Fruit fly (Drosophila melanogaster) whole organism, embryonic: ENCODE data around the gene heix.

Experiments used
- ATbp ChIP-seq: fragments of 200-800 bp; sonication (Bioruptor generic); optimal IDR thresholded peaks from 2 replicates; lab custom pipeline; 2017; ENCODE audit warnings: missing biosample characterization, mild to moderate bottlenecking, missing genetic modification characterization, missing genetic modification reagents
- Atf3 ChIP-seq: fragments of 200-800 bp; sonication (Bioruptor generic); optimal IDR thresholded peaks from 3 replicates; lab custom pipeline; 2016; ENCODE audit warnings: missing biosample characterization, missing genetic modification characterization
- Atf6 ChIP-seq: fragments of 200-800 bp; sonication (Bioruptor generic); IDR thresholded peaks from 2 replicates; pipeline ENCODE4 v1.3.6; 2022; ENCODE audit warnings: missing biosample characterization, missing genetic modification characterization
- CG10959 ChIP-seq: fragments of 200-800 bp; sonication (Bioruptor generic); IDR thresholded peaks from 2 replicates; pipeline ENCODE4 v1.3.6; 2022; ENCODE audit warnings: missing biosample characterization, missing genetic modification characterization
- CG11085 ChIP-seq: fragments of 200-800 bp; sonication (Bioruptor generic); IDR thresholded peaks from 2 replicates; pipeline ENCODE4 v1.3.6; 2022; ENCODE audit warnings: missing biosample characterization, missing genetic modification characterization
- CG12391 ChIP-seq: fragments of 200-800 bp; sonication (Bioruptor generic); optimal IDR thresholded peaks from 3 replicates; lab custom pipeline; 2018; ENCODE audit warnings: missing biosample characterization, mild to moderate bottlenecking, missing genetic modification characterization, moderate library complexity
- CG12744 ChIP-seq: fragments of 200-800 bp; sonication (Bioruptor generic); optimal IDR thresholded peaks from 2 replicates; lab custom pipeline; 2016; ENCODE audit warnings: missing biosample characterization, missing genetic modification characterization
- CG13296 ChIP-seq: fragments of 200-800 bp; sonication (Bioruptor generic); optimal IDR thresholded peaks from 3 replicates; lab custom pipeline; 2018; ENCODE audit warnings: missing biosample characterization, mild to moderate bottlenecking, missing genetic modification characterization
- CG14710 ChIP-seq: fragments of 200-800 bp; sonication (Bioruptor generic); optimal IDR thresholded peaks from 3 replicates; lab custom pipeline; 2019; ENCODE audit warnings: missing biosample characterization, mild to moderate bottlenecking, missing genetic modification characterization, moderate library complexity
- CG17359 ChIP-seq: fragments of 200-800 bp; sonication (Bioruptor generic); optimal IDR thresholded peaks from 3 replicates; lab custom pipeline; 2018; ENCODE audit warnings: missing biosample characterization, mild to moderate bottlenecking, missing genetic modification characterization, moderate library complexity
- CG4328 ChIP-seq: fragments of 200-800 bp; sonication (Bioruptor generic); optimal IDR thresholded peaks from 3 replicates; lab custom pipeline; 2017; ENCODE audit warnings: missing biosample characterization, missing genetic modification reagents, missing genetic modification characterization
- CG5953 ChIP-seq: fragments of 200-800 bp; sonication (Bioruptor generic); IDR thresholded peaks from 2 replicates; pipeline ENCODE4 v1.3.6; 2022; ENCODE audit warnings: missing biosample characterization, missing genetic modification characterization
- CG6272 ChIP-seq: fragments of 200-800 bp; sonication (Bioruptor generic); IDR thresholded peaks from 2 replicates; pipeline ENCODE4 v1.3.6; 2022; ENCODE audit warnings: missing biosample characterization, missing genetic modification characterization
- CG8281 ChIP-seq: fragments of 200-800 bp; sonication (Bioruptor generic); optimal IDR thresholded peaks from 2 replicates; lab custom pipeline; 2018; ENCODE audit warnings: missing biosample characterization, mild to moderate bottlenecking, missing genetic modification characterization, moderate library complexity
- CG9437 ChIP-seq: fragments of 200-800 bp; sonication (Bioruptor generic); optimal IDR thresholded peaks from 2 replicates; lab custom pipeline; 2018; ENCODE audit warnings: missing biosample characterization, mild to moderate bottlenecking, missing genetic modification characterization
- CG9609 ChIP-seq: fragments of 200-800 bp; sonication (Bioruptor generic); optimal IDR thresholded peaks from 3 replicates; lab custom pipeline; 2016; ENCODE audit warnings: missing biosample characterization, missing genetic modification characterization
- Chrac-16 ChIP-seq: fragments of 200-800 bp; sonication (Bioruptor generic); optimal IDR thresholded peaks from 3 replicates; lab custom pipeline; 2016; ENCODE audit warnings: missing biosample characterization, missing genetic modification characterization
- Dbx ChIP-seq: fragments of 200-800 bp; sonication (Bioruptor generic); IDR thresholded peaks from 3 replicates; pipeline ENCODE4 v1.3.6; 2022; ENCODE audit warnings: missing biosample characterization, missing genetic modification characterization
- ERR ChIP-seq: fragments of 200-800 bp; sonication (Bioruptor generic); optimal IDR thresholded peaks from 2 replicates; lab custom pipeline; 2016; ENCODE audit warnings: missing biosample characterization, missing genetic modification characterization
- Eip74EF ChIP-seq, 2 experiments: fragments of 200-800 bp in 1 of 2; fragments of >200 bp in 1 of 2; sonication (Bioruptor generic) in 1 of 2; optimal IDR thresholded peaks; 2 replicates each; lab custom pipeline; 2017 to 2019; ENCODE audit warnings: missing biosample characterization in 2 of 2, missing genetic modification characterization in 2 of 2, mild to moderate bottlenecking in 1 of 2, moderate library complexity in 1 of 2
- H2.0 ChIP-seq: fragments of 200-800 bp; sonication (Bioruptor generic); IDR thresholded peaks from 2 replicates; pipeline ENCODE4 v1.3.6; 2022; ENCODE audit warnings: missing biosample characterization, missing genetic modification characterization
- Kr ChIP-seq: fragments of 200-800 bp; sonication (Bioruptor generic); optimal IDR thresholded peaks from 2 replicates; lab custom pipeline; 2017; ENCODE audit warnings: missing biosample characterization, mild to moderate bottlenecking, missing genetic modification characterization
- Lim3 ChIP-seq: fragments of 200-800 bp; sonication (Bioruptor generic); IDR thresholded peaks from 2 replicates; pipeline ENCODE4 v1.3.6; 2022; ENCODE audit warnings: missing biosample characterization, missing genetic modification characterization
- MTF-1 ChIP-seq: fragments of 200-800 bp; sonication (Bioruptor generic); optimal IDR thresholded peaks from 2 replicates; lab custom pipeline; 2018; ENCODE audit warnings: missing biosample characterization, mild to moderate bottlenecking, missing genetic modification characterization, borderline replicate concordance
- Meics ChIP-seq: fragments of 200-800 bp; sonication (Bioruptor generic); optimal IDR thresholded peaks from 2 replicates; lab custom pipeline; 2017; ENCODE audit warnings: missing biosample characterization, mild to moderate bottlenecking, missing genetic modification characterization
- Ptx1 ChIP-seq: fragments of 200-800 bp; sonication (Bioruptor generic); IDR thresholded peaks from 2 replicates; pipeline ENCODE4 v1.3.6; 2022; ENCODE audit warnings: missing biosample characterization, missing genetic modification characterization
- Rfx ChIP-seq: fragments of 200-800 bp; sonication (Bioruptor generic); IDR thresholded peaks from 2 replicates; pipeline ENCODE4 v1.3.6; 2022; ENCODE audit warnings: missing biosample characterization, missing genetic modification characterization
- Side ChIP-seq: fragments of 200-800 bp; sonication (Bioruptor generic); optimal IDR thresholded peaks from 2 replicates; lab custom pipeline; 2016; ENCODE audit warnings: missing biosample characterization, missing genetic modification characterization
- al ChIP-seq: fragments of 200-800 bp; sonication (Bioruptor generic); IDR thresholded peaks from 2 replicates; pipeline ENCODE4 v1.3.6; 2022; ENCODE audit warnings: missing biosample characterization, missing genetic modification characterization
- az2 ChIP-seq: fragments of 200-800 bp; sonication (Bioruptor generic); optimal IDR thresholded peaks from 3 replicates; lab custom pipeline; 2016; ENCODE audit warnings: missing biosample characterization, missing genetic modification characterization
- crc ChIP-seq: fragments of 200-800 bp; sonication (Bioruptor generic); optimal IDR thresholded peaks from 2 replicates; lab custom pipeline; 2016; ENCODE audit warnings: missing biosample characterization, missing genetic modification characterization
- dimm ChIP-seq: fragments of 200-800 bp; sonication (Bioruptor generic); IDR thresholded peaks from 2 replicates; pipeline ENCODE4 v1.3.6; 2022; ENCODE audit warnings: missing biosample characterization, missing genetic modification characterization
- disco-r ChIP-seq: fragments of 200-800 bp; sonication (Bioruptor generic); optimal IDR thresholded peaks from 2 replicates; lab custom pipeline; 2016; ENCODE audit warnings: missing biosample characterization, missing genetic modification characterization
- dmrt99B ChIP-seq: fragments of 200-800 bp; sonication (Bioruptor generic); optimal IDR thresholded peaks from 2 replicates; lab custom pipeline; 2018; ENCODE audit warnings: missing biosample characterization, mild to moderate bottlenecking, missing genetic modification characterization, moderate library complexity
- exex ChIP-seq: fragments of 200-800 bp; sonication (Bioruptor generic); optimal IDR thresholded peaks from 4 replicates; lab custom pipeline; 2018; ENCODE audit warnings: missing biosample characterization, mild to moderate bottlenecking, missing genetic modification characterization, moderate library complexity
- fd3F ChIP-seq: fragments of 200-800 bp; sonication (Bioruptor generic); optimal IDR thresholded peaks from 2 replicates; lab custom pipeline; 2018; ENCODE audit warnings: missing biosample characterization, mild to moderate bottlenecking, missing genetic modification characterization, moderate library complexity
- gem ChIP-seq: fragments of 200-800 bp; sonication (Bioruptor generic); optimal IDR thresholded peaks from 2 replicates; lab custom pipeline; 2019; ENCODE audit warnings: missing biosample characterization, mild to moderate bottlenecking, missing genetic modification characterization, moderate library complexity
- gt ChIP-seq: fragments of 200-800 bp; sonication (Bioruptor generic); IDR thresholded peaks from 2 replicates; pipeline ENCODE4 v1.3.6; 2022; ENCODE audit warnings: missing biosample characterization, missing genetic modification characterization
- hth ChIP-seq: fragments of >200 bp; optimal IDR thresholded peaks from 2 replicates; lab custom pipeline; 2017; ENCODE audit warnings: inconsistent platforms
- knrl ChIP-seq: fragments of 200-800 bp; sonication (Bioruptor generic); IDR thresholded peaks from 3 replicates; pipeline ENCODE4 v1.3.6; 2022; ENCODE audit warnings: missing biosample characterization, missing genetic modification characterization; ENCODE audit not compliant: partially characterized antibody
- mirr ChIP-seq: fragments of 200-800 bp; sonication (Bioruptor generic); optimal IDR thresholded peaks from 3 replicates; lab custom pipeline; 2018; ENCODE audit warnings: missing biosample characterization, mild to moderate bottlenecking, missing genetic modification characterization
- pita ChIP-seq: fragments of 200-800 bp; sonication (Bioruptor generic); optimal IDR thresholded peaks from 2 replicates; lab custom pipeline; 2017; ENCODE audit warnings: missing biosample characterization, mild to moderate bottlenecking, missing genetic modification characterization
- sens ChIP-seq: fragments of 200-800 bp; sonication (Bioruptor generic); peaks from one replicate; lab custom pipeline; 2016; ENCODE audit warnings: missing biosample characterization, missing genetic modification characterization
- slbo ChIP-seq: fragments of 200-800 bp; sonication (Bioruptor generic); IDR thresholded peaks from 2 replicates; pipeline ENCODE4 v1.3.6; 2022; ENCODE audit warnings: missing biosample characterization, missing genetic modification characterization
- slou ChIP-seq: fragments of 200-800 bp; sonication (Bioruptor generic); optimal IDR thresholded peaks from 3 replicates; lab custom pipeline; 2016; ENCODE audit warnings: missing biosample characterization, missing genetic modification characterization
- slp2 ChIP-seq: fragments of 200-800 bp; sonication (Bioruptor generic); optimal IDR thresholded peaks from 2 replicates; lab custom pipeline; 2016; ENCODE audit warnings: missing biosample characterization, missing genetic modification characterization
- sna ChIP-seq: fragments of 200-800 bp; sonication (Bioruptor generic); IDR thresholded peaks from 2 replicates; pipeline ENCODE4 v1.3.6; 2022; ENCODE audit warnings: missing biosample characterization, missing genetic modification characterization; ENCODE audit not compliant: partially characterized antibody
- sqz ChIP-seq: fragments of 200-800 bp; sonication (Bioruptor generic); optimal IDR thresholded peaks from 3 replicates; lab custom pipeline; 2018; ENCODE audit warnings: missing biosample characterization, mild to moderate bottlenecking, missing genetic modification characterization
- sug ChIP-seq: fragments of 200-800 bp; optimal IDR thresholded peaks from 2 replicates; lab custom pipeline; 2019; ENCODE audit warnings: missing biosample characterization, mild to moderate bottlenecking, missing genetic modification characterization, moderate library complexity
- wek ChIP-seq: fragments of 200-800 bp; sonication (Bioruptor generic); optimal IDR thresholded peaks from 3 replicates; lab custom pipeline; 2018; ENCODE audit warnings: missing biosample characterization, mild to moderate bottlenecking, missing genetic modification characterization, moderate library complexity

heix gene

DNA sequence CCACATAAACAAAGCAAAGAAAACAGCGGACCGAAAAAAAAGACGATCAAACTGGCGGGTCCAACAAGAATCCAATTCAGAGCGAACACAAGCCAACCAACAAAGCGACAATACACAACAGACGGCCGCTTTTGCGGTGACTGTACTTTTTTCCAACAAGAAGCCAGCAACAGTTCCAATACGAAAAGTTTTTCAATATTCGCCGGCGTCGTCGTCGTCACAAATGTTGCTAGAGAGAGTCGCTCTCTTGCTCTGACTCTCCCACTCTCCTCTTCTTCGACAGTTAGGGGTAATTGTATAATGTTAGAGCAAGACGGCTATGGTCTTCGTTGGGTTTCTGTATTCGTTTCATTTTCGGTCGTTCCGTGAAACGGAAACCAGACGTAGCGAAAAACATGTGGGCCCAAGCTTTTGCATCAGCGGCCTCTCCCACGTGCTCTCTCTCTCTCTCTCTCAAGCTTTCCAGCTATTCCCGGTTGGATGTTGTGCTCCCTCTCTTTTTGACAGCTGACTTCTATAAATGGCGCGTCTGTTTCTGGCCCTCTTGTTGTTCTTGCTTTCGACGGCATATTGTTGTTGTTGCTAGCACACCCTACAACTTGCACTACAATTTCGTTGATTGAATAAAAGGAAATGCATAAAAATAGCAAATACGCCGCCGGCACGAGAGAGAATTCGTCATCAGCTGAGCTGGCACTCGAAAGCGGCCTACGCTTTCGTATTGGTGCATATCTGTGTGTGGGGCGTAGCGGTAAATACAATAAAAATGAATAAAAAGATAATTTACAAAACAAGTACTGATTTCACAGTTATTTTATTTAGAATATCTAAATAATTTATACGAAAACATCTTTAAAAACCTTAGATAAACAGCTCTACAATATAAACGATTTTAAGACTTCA lies 30.2 kb downstream of the heix start (continued):
- TF ChIP-seq crc (GFP tag; lab: Kevin White, UChicago) = no peak
- TF ChIP-seq wek (GFP tag; lab: Kevin White, UChicago) = peak; percentile 92
- no peak for TF ChIP-seq CG10959 (GFP tag; lab: Robert Waterston, UW)
- TF ChIP-seq sug (tag; lab: Kevin White, UChicago) = peak; percentile 78
- TF ChIP-seq CG17359 = peak; percentile 74
- no peak for TF ChIP-seq CG12744 (GFP tag; lab: Kevin White, UChicago)
- peak; percentile 12 for TF ChIP-seq Kr (GFP tag; lab: Kevin White, UChicago)
- TF ChIP-seq exex = peak; percentile 67
- no peak for TF ChIP-seq CG5953 (GFP tag; lab: Robert Waterston, UW)
- TF ChIP-seq disco-r (GFP tag; lab: Kevin White, UChicago) = no peak
- peak; percentile 96 for TF ChIP-seq mirr (GFP tag; lab: Kevin White, UChicago)
- TF ChIP-seq pita (GFP tag; lab: Kevin White, UChicago) = no peak
- TF ChIP-seq knrl (GFP tag; lab: Robert Waterston, UW) = no peak
- TF ChIP-seq ATbp (GFP tag; lab: Kevin White, UChicago) = peak; percentile 90
- TF ChIP-seq CG4328 (GFP tag; lab: Kevin White, UChicago) = peak; percentile 93
- peak; percentile 25 for TF ChIP-seq CG14710 (tag; lab: Kevin White, UChicago)
- no peak for TF ChIP-seq gem (tag; lab: Kevin White, UChicago)
- no peak for TF ChIP-seq fd3F (GFP tag; lab: Kevin White, UChicago)
- no peak for TF ChIP-seq Lim3 (GFP tag; lab: Robert Waterston, UW)
- no peak for TF ChIP-seq Rfx
- no peak for TF ChIP-seq Atf3
- no peak for TF ChIP-seq Chrac-16 (GFP tag; lab: Kevin White, UChicago)
- peak; percentile 43 for TF ChIP-seq ERR (GFP tag; lab: Kevin White, UChicago)
- TF ChIP-seq slbo (GFP tag; lab: Robert Waterston, UW) = no peak
- TF ChIP-seq MTF-1 (GFP tag; lab: Kevin White, UChicago) = peak; percentile 93
- peak; percentile 60 for TF ChIP-seq dmrt99B (tag; lab: Kevin White, UChicago)
- TF ChIP-seq sens (GFP tag; lab: Kevin White, UChicago) = peak; percentile 84
- TF ChIP-seq CG12391 (tag; lab: Kevin White, UChicago) = peak; percentile 73
- TF ChIP-seq Side (GFP tag; lab: Kevin White, UChicago) = peak; percentile 80
- no peak for TF ChIP-seq dimm (GFP tag; lab: Robert Waterston, UW)
- TF ChIP-seq hth (lab: Kevin White, UChicago) = no peak
- no peak for TF ChIP-seq CG11085 (GFP tag; lab: Robert Waterston, UW)
- no peak for TF ChIP-seq CG6272 (GFP tag; lab: Robert Waterston, UW)
- TF ChIP-seq CG9437 (GFP tag; lab: Kevin White, UChicago) = peak; percentile 66
- TF ChIP-seq Meics (GFP tag; lab: Kevin White, UChicago) = peak; percentile 91
- TF ChIP-seq CG9609 (GFP tag; lab: Kevin White, UChicago) = no peak
- no peak for TF ChIP-seq Atf6 (GFP tag; lab: Robert Waterston, UW)
- TF ChIP-seq gt (GFP tag; lab: Robert Waterston, UW) = no peak
- peak in 1 of 2 experiments; percentile 79 for TF ChIP-seq Eip74EF (GFP tag; optimal IDR thresholded peaks at IDR 0.05; lab: Kevin White, UChicago)
- no peak for TF ChIP-seq slp2 (GFP tag; lab: Kevin White, UChicago)
- no peak for TF ChIP-seq al
- no peak for TF ChIP-seq Dbx (GFP tag; lab: Robert Waterston, UW)
- TF ChIP-seq H2.0 (GFP tag; lab: Robert Waterston, UW) = no peak
- peak; percentile 73 for TF ChIP-seq CG8281 (tag; lab: Kevin White, UChicago)
- no peak for TF ChIP-seq sna
- peak; percentile 96 for TF ChIP-seq CG13296 (GFP tag; lab: Kevin White, UChicago)
- TF ChIP-seq az2 (GFP tag; lab: Kevin White, UChicago) = no peak
- TF ChIP-seq sqz (GFP tag; lab: Kevin White, UChicago) = peak; percentile 92
- TF ChIP-seq slou = no peak
- no peak for TF ChIP-seq Ptx1 (GFP tag; lab: Robert Waterston, UW)
